Fruit fly (Drosophila melanogaster) whole organism, wandering third instar larva: ENCODE data around the gene ninaE.
A peak's percentile ranks its signal among the peaks of the same experiment; 100 is the strongest.

Experiments
- Abd-B ChIP-seq: fragments of >200 bp; optimal IDR thresholded peaks from 2 replicates; lab custom pipeline; 2017; ENCODE audit warnings: missing biosample characterization, missing genetic modification characterization
- CG32264 ChIP-seq: fragments of 200-800 bp; sonication (Bioruptor generic); optimal IDR thresholded peaks from 2 replicates; lab custom pipeline; 2016; ENCODE audit warnings: missing biosample characterization, missing genetic modification characterization
- CrebA ChIP-seq: fragments of 200-800 bp; sonication (Bioruptor generic); optimal IDR thresholded peaks from 2 replicates; lab custom pipeline; 2016; ENCODE audit warnings: missing biosample characterization, mild to moderate bottlenecking, missing genetic modification characterization, borderline replicate concordance
- Dfd ChIP-seq: fragments of >200 bp; optimal IDR thresholded peaks from 2 replicates; lab custom pipeline; 2017; ENCODE audit warnings: missing biosample characterization, missing genetic modification characterization
- Dif ChIP-seq: fragments of 200-275, 200-300 bp; sonication (Bioruptor generic); optimal IDR thresholded peaks from 2 replicates; lab custom pipeline; 2018; ENCODE audit warnings: missing biosample characterization, missing genetic modification characterization; ENCODE audit not compliant: partially characterized antibody
- GATAd ChIP-seq: sonication (Bioruptor generic); optimal IDR thresholded peaks from 2 replicates; lab custom pipeline; 2016; ENCODE audit warnings: missing biosample characterization, missing genetic modification characterization
- Hr78 ChIP-seq: fragments of >200 bp; optimal IDR thresholded peaks from 2 replicates; lab custom pipeline; 2017; ENCODE audit warnings: missing biosample characterization, missing genetic modification characterization
- Hr83 ChIP-seq: fragments of 200-300 bp; sonication (Bioruptor generic); optimal IDR thresholded peaks from 2 replicates; lab custom pipeline; 2016; ENCODE audit warnings: missing biosample characterization, mild to moderate bottlenecking, missing genetic modification characterization, moderate library complexity; ENCODE audit not compliant: poor library complexity, severe bottlenecking
- Jra ChIP-seq: sonication (Bioruptor generic); optimal IDR thresholded peaks from 2 replicates; lab custom pipeline; 2016; ENCODE audit warnings: missing biosample characterization, missing genetic modification characterization
- Mio ChIP-seq: sonication (Bioruptor generic); optimal IDR thresholded peaks from 2 replicates; lab custom pipeline; 2016; ENCODE audit warnings: missing biosample characterization, missing genetic modification characterization
- Myc ChIP-seq: fragments of >200 bp; optimal IDR thresholded peaks from 2 replicates; lab custom pipeline; 2017
- OdsH ChIP-seq: fragments of 200-800 bp; sonication (Bioruptor generic); optimal IDR thresholded peaks from 2 replicates; lab custom pipeline; 2016; ENCODE audit warnings: missing biosample characterization, mild to moderate bottlenecking, missing genetic modification characterization
- Rel ChIP-seq, 2 experiments: fragments of 200-800 bp; sonication (Bioruptor generic) in 1 of 2; optimal IDR thresholded peaks; 2 replicates in 1 of 2; 3 replicates in 1 of 2; lab custom pipeline; 2016 to 2019; ENCODE audit warnings: mild to moderate bottlenecking in 2 of 2, missing biosample characterization in 2 of 2, missing genetic modification characterization in 2 of 2, moderate library complexity in 1 of 2
- Vsx2 ChIP-seq: fragments of 200-300, 225-300 bp; sonication (Bioruptor generic); optimal IDR thresholded peaks from 2 replicates; lab custom pipeline; 2018; ENCODE audit warnings: missing biosample characterization, missing genetic modification characterization; ENCODE audit not compliant: partially characterized antibody
- br ChIP-seq: fragments of 200-800 bp; sonication (Bioruptor generic); optimal IDR thresholded peaks from 2 replicates; lab custom pipeline; 2016; ENCODE audit warnings: missing biosample characterization, missing genetic modification characterization
- dl ChIP-seq, 2 experiments: fragments of 175-275, 200-275 bp in 1 of 2; fragments of 200-275 bp in 1 of 2; sonication (Bioruptor generic); optimal IDR thresholded peaks; lab custom pipeline; 2018; ENCODE audit warnings: mild to moderate bottlenecking in 2 of 2, missing biosample characterization in 2 of 2, missing genetic modification characterization in 2 of 2, moderate library complexity in 2 of 2; ENCODE audit not compliant: partially characterized antibody in 2 of 2, insufficient read depth in 1 of 2
- dmrt93B ChIP-seq: fragments of 200-800 bp; sonication (Bioruptor generic); optimal IDR thresholded peaks from 2 replicates; lab custom pipeline; 2018; ENCODE audit warnings: missing biosample characterization, mild to moderate bottlenecking, missing genetic modification characterization
- dsf ChIP-seq: sonication (Bioruptor generic); optimal IDR thresholded peaks from 2 replicates; lab custom pipeline; 2016; ENCODE audit warnings: missing biosample characterization, missing genetic modification characterization, borderline replicate concordance
- ey ChIP-seq: fragments of 200-800 bp; sonication (Bioruptor generic); optimal IDR thresholded peaks from 2 replicates; lab custom pipeline; 2016; ENCODE audit warnings: missing biosample characterization, missing genetic modification characterization
- fru ChIP-seq: fragments of 200-800 bp; sonication (Bioruptor generic); optimal IDR thresholded peaks from 3 replicates; lab custom pipeline; 2016; ENCODE audit warnings: missing biosample characterization, mild to moderate bottlenecking, missing genetic modification characterization
- h ChIP-seq: fragments of 200-800 bp; sonication (Bioruptor generic); optimal IDR thresholded peaks from 3 replicates; lab custom pipeline; 2016; ENCODE audit warnings: missing biosample characterization, mild to moderate bottlenecking, missing genetic modification characterization
- jim ChIP-seq: fragments of 175-275, 200-325 bp; sonication (Bioruptor generic); optimal IDR thresholded peaks from 2 replicates; lab custom pipeline; 2016; ENCODE audit warnings: missing biosample characterization, mild to moderate bottlenecking, missing genetic modification characterization
- lola ChIP-seq: fragments of >200 bp; optimal IDR thresholded peaks from 2 replicates; lab custom pipeline; 2017; ENCODE audit warnings: missing biosample characterization, missing genetic modification characterization
- rgr ChIP-seq: fragments of 200-800 bp; sonication (Bioruptor generic); optimal IDR thresholded peaks from 3 replicates; lab custom pipeline; 2016; ENCODE audit warnings: missing biosample characterization, mild to moderate bottlenecking, missing genetic modification characterization
- sv ChIP-seq: fragments of 200-800 bp; sonication (Bioruptor generic); optimal IDR thresholded peaks from 3 replicates; lab custom pipeline; 2016; ENCODE audit warnings: missing biosample characterization, missing genetic modification characterization
- tai ChIP-seq: sonication (Bioruptor generic); optimal IDR thresholded peaks from 2 replicates; lab custom pipeline; 2016; ENCODE audit warnings: missing biosample characterization, missing genetic modification characterization
- woc ChIP-seq: sonication (Bioruptor generic); optimal IDR thresholded peaks from 2 replicates; lab custom pipeline; 2016; ENCODE audit warnings: missing biosample characterization, mild to moderate bottlenecking, missing genetic modification characterization

Gene ninaE

dm6 chr3R:19904865-19905373 is 16.9 kb upstream of the ninaE start, which contains the start of the genes Surf6 and RhoGAP92B (continued):
- TF ChIP-seq Dfd, result no peak

dm6 chr3R:19902926-19903739 is 15.1 kb upstream of the ninaE start, which contains the start of gene ClpX:
Gene ClpX, minus strand, starts transcription at chr3R:19903689.
- no peak for TF ChIP-seq Rel (GFP tag; optimal IDR thresholded peaks at IDR 0.05; lab: Kevin White, UChicago)
- TF ChIP-seq Rel (tag; optimal IDR thresholded peaks at IDR 0.05; lab: Kevin White, UChicago), result peak; percentile 63
- TF ChIP-seq woc (GFP tag; lab: Kevin White, UChicago), result peak; percentile 77
- TF ChIP-seq rgr, result no peak
- TF ChIP-seq Abd-B (GFP tag; lab: Kevin White, UChicago), result no peak
- no peak for TF ChIP-seq br (GFP tag; lab: Kevin White, UChicago)
- peak; percentile 77 for TF ChIP-seq Myc
- TF ChIP-seq ey, result no peak
- TF ChIP-seq Mio, result no peak

dm6 chr3R:19902328-19902727 is 14.3 kb upstream of the ninaE start:
- TF ChIP-seq jim (GFP tag; lab: Kevin White, UChicago) (no peak), br (GFP tag; lab: Kevin White, UChicago) (no peak), Hr83 (GFP tag; lab: Kevin White, UChicago) (no peak), OdsH (no peak), GATAd (GFP tag; lab: Kevin White, UChicago) (no peak), woc (GFP tag; lab: Kevin White, UChicago) (no peak)

- TF ChIP-seq jim (GFP tag; lab: Kevin White, UChicago), result no peak
- no peak for TF ChIP-seq dsf (GFP tag; lab: Kevin White, UChicago)
- no peak for TF ChIP-seq dl (GFP tag; optimal IDR thresholded peaks at IDR 0.05; lab: Kevin White, UChicago; ENCODE audit: insufficient read depth in 1 of 2, partially characterized antibody in 2 of 2)
- no peak for TF ChIP-seq Rel (GFP tag; optimal IDR thresholded peaks at IDR 0.05; lab: Kevin White, UChicago)
- peak; percentile 62 for TF ChIP-seq Rel (tag; optimal IDR thresholded peaks at IDR 0.05; lab: Kevin White, UChicago)
- TF ChIP-seq h (GFP tag; lab: Kevin White, UChicago), result no peak
- no peak for TF ChIP-seq OdsH
- TF ChIP-seq, all 38 proteins: peak for 1
Measured at dm6 chr3R:19901742-19902141, 13.7 kb upstream of the ninaE start.

- no peak for TF ChIP-seq Abd-B (GFP tag; lab: Kevin White, UChicago)
- TF ChIP-seq, all 38 proteins: peak for 0
Measured at dm6 chr3R:19895305-19895704, 7.3 kb upstream of the ninaE start.

dm6 chr3R:19892046-19892445 is 4.0 kb upstream of the ninaE start:
- TF ChIP-seq fru (GFP tag; lab: Kevin White, UChicago), result peak; percentile 5
- no peak for TF ChIP-seq CG32264 (GFP tag; lab: Kevin White, UChicago)
- TF ChIP-seq Dif (GFP tag; lab: Kevin White, UChicago), result no peak
- peak; percentile 18 for TF ChIP-seq h (GFP tag; lab: Kevin White, UChicago)
- no peak for TF ChIP-seq GATAd (GFP tag; lab: Kevin White, UChicago)
- peak; percentile 44 for TF ChIP-seq sv (GFP tag; lab: Kevin White, UChicago)

dm6 chr3R:19891363-19891762 is 3.4 kb upstream of the ninaE start:
- TF ChIP-seq dmrt93B (GFP tag; lab: Kevin White, UChicago) (no peak), CG32264 (GFP tag; lab: Kevin White, UChicago) (no peak), tai (no peak), Jra (no peak), Rel (GFP tag; optimal IDR thresholded peaks at IDR 0.05; lab: Kevin White, UChicago) (no peak), Rel (tag; optimal IDR thresholded peaks at IDR 0.05; lab: Kevin White, UChicago) (no peak), Hr83 (GFP tag; lab: Kevin White, UChicago) (no peak), lola (no peak), br (GFP tag; lab: Kevin White, UChicago) (no peak), dl (GFP tag; optimal IDR thresholded peaks at IDR 0.05; lab: Kevin White, UChicago; ENCODE audit: insufficient read depth in 1 of 2, partially characterized antibody in 2 of 2) (no peak), Hr78 (GFP tag; lab: Kevin White, UChicago) (no peak), dsf (GFP tag; lab: Kevin White, UChicago) (no peak), h (GFP tag; lab: Kevin White, UChicago) (no peak), CrebA (GFP tag; lab: Kevin White, UChicago) (no peak), Vsx2 (GFP tag; lab: Kevin White, UChicago) (no peak), woc (GFP tag; lab: Kevin White, UChicago) (no peak), Mio (no peak), ey (no peak)
